Worm (Caenorhabditis elegans) whole organism, mixed stage, embryonic: ENCODE measurements around the gene tig-3.

Experiments used
- blmp-1 ChIP-seq: fragments of 150-350 bp; optimal IDR thresholded peaks from 2 replicates; lab custom pipeline; 2014; ENCODE audit warnings: missing biosample characterization, missing genetic modification characterization
- elt-3 ChIP-seq: fragments of 150-350 bp; optimal IDR thresholded peaks from 2 replicates; lab custom pipeline; 2014; ENCODE audit warnings: missing biosample characterization, missing genetic modification characterization
- flh-1 ChIP-seq: fragments of 200-800 bp; sonication (Bioruptor generic); optimal IDR thresholded peaks from 2 replicates; lab custom pipeline; 2018; ENCODE audit warnings: mild to moderate bottlenecking, missing genetic modification characterization, moderate library complexity, missing compliant biosample characterization
- lin-13 ChIP-seq: fragments of 150-350 bp; optimal IDR thresholded peaks from 2 replicates; lab custom pipeline; 2014; ENCODE audit warnings: missing biosample characterization, missing genetic modification characterization
- lsy-2 ChIP-seq: fragments of 150-350 bp; optimal IDR thresholded peaks from 2 replicates; lab custom pipeline; 2014; ENCODE audit warnings: missing biosample characterization, missing genetic modification characterization
- mab-5 ChIP-seq: fragments of 150-350 bp; optimal IDR thresholded peaks from 2 replicates; lab custom pipeline; 2014; ENCODE audit warnings: missing biosample characterization, missing genetic modification characterization
- nhr-12 ChIP-seq: fragments of 150-350 bp; optimal IDR thresholded peaks from 2 replicates; lab custom pipeline; 2014; ENCODE audit warnings: missing biosample characterization, missing genetic modification characterization
- nhr-237 ChIP-seq: fragments of 150-350 bp; optimal IDR thresholded peaks from 2 replicates; lab custom pipeline; 2014; ENCODE audit warnings: missing biosample characterization, missing genetic modification characterization
- nhr-28 ChIP-seq: fragments of 150-350 bp; optimal IDR thresholded peaks from 2 replicates; lab custom pipeline; 2014; ENCODE audit warnings: missing biosample characterization, missing genetic modification characterization
- nhr-76 ChIP-seq: sonication (generic microtip); optimal IDR thresholded peaks from 2 replicates; lab custom pipeline; 2017; ENCODE audit warnings: missing biosample characterization, missing genetic modification characterization
- pha-4 ChIP-seq: fragments of 150-350 bp; optimal IDR thresholded peaks from 2 replicates; lab custom pipeline; 2018; ENCODE audit warnings: missing biosample characterization, missing genetic modification reagents, missing genetic modification characterization
- snpc-4 ChIP-seq: fragments of 150-350 bp; optimal IDR thresholded peaks from 2 replicates; lab custom pipeline; 2014; ENCODE audit warnings: missing biosample characterization, missing genetic modification characterization
- unc-62 ChIP-seq: fragments of 150-350 bp; optimal IDR thresholded peaks from 2 replicates; lab custom pipeline; 2014; ENCODE audit warnings: missing biosample characterization, missing genetic modification reagents, missing genetic modification characterization
- ztf-11 ChIP-seq: fragments of 150-350 bp; optimal IDR thresholded peaks from 2 replicates; lab custom pipeline; 2014; ENCODE audit warnings: missing biosample characterization, missing genetic modification characterization

DNA sequence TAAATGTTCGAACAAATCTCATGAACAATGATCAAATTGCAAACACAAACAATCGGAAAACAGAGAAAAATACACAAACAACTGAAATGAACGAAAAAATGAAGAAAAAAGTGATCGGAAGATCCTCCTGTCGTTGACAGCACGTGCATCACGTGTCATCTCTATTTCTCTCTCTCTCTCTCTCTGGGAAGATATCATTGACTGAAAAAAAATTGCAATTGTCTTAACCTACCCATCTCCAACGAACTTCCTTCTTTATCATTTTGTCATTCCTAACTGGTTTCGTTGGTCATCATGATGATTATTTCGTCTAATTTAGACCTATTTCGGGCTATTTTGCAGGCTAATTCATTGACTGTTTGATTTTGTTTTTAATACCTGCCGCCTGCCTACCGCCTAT, 46.2 kb downstream of the tig-3 start:
- TF ChIP-seq lsy-2 (tag; lab: Kevin White, UChicago) (no peak), nhr-76 (no peak), nhr-28 (tag; lab: Kevin White, UChicago) (no peak), lin-13 (no peak), nhr-12 (tag; lab: Kevin White, UChicago) (no peak), elt-3 (tag; lab: Kevin White, UChicago) (no peak), snpc-4 (no peak), pha-4 (no peak), unc-62 (GFP tag; lab: Kevin White, UChicago) (no peak), ztf-11 (tag; lab: Kevin White, UChicago) (no peak), flh-1 (GFP tag; lab: Kevin White, UChicago) (no peak), nhr-237 (tag; lab: Kevin White, UChicago) (no peak), blmp-1 (tag; lab: Kevin White, UChicago) (no peak), mab-5 (no peak)
